Fruit fly (Drosophila melanogaster) whole organism, adult: ENCODE measurements around the gene CG44005.

Source experiments
- CG11617 ChIP-seq: fragments of 200-800 bp; sonication (Bioruptor generic); optimal IDR thresholded peaks from 2 replicates; lab custom pipeline; 2017; ENCODE audit warnings: mild to moderate bottlenecking, missing biosample characterization, missing genetic modification reagents, missing genetic modification characterization
- CG12768 ChIP-seq: fragments of 200-800 bp; sonication (Bioruptor generic); optimal IDR thresholded peaks from 2 replicates; lab custom pipeline; 2017; ENCODE audit warnings: missing biosample characterization, missing genetic modification characterization, mild to moderate bottlenecking, moderate library complexity, missing genetic modification reagents
- CG14711 ChIP-seq: fragments of 200-800 bp; sonication (Bioruptor generic); optimal IDR thresholded peaks from 2 replicates; lab custom pipeline; 2018; ENCODE audit warnings: missing biosample characterization, mild to moderate bottlenecking, missing genetic modification characterization, moderate library complexity
- CG1620 ChIP-seq: fragments of 200-800 bp; sonication (Bioruptor generic); optimal IDR thresholded peaks from 2 replicates; lab custom pipeline; 2016; ENCODE audit warnings: missing biosample characterization, missing genetic modification characterization
- CG33017 ChIP-seq: fragments of 200-800 bp; sonication (Bioruptor generic); optimal IDR thresholded peaks from 2 replicates; lab custom pipeline; 2018; ENCODE audit warnings: missing biosample characterization, mild to moderate bottlenecking, missing genetic modification characterization, moderate library complexity
- CG5204 ChIP-seq: fragments of 200-800 bp; sonication (Bioruptor generic); optimal IDR thresholded peaks from 2 replicates; lab custom pipeline; 2016; ENCODE audit warnings: missing biosample characterization, missing genetic modification characterization
- CG7045 ChIP-seq: fragments of 200-800 bp; sonication (Bioruptor generic); optimal IDR thresholded peaks from 2 replicates; lab custom pipeline; 2017; ENCODE audit warnings: missing biosample characterization, mild to moderate bottlenecking, missing genetic modification characterization
- CG7101 ChIP-seq: fragments of 200-800 bp; sonication (Bioruptor generic); optimal IDR thresholded peaks from 2 replicates; lab custom pipeline; 2018; ENCODE audit warnings: missing biosample characterization, mild to moderate bottlenecking, missing genetic modification characterization, moderate library complexity
- Clk ChIP-seq: fragments of 200-800 bp; sonication (Bioruptor generic); optimal IDR thresholded peaks from 2 replicates; lab custom pipeline; 2017; ENCODE audit warnings: missing biosample characterization, missing genetic modification characterization
- Crg-1 ChIP-seq: fragments of 200-800 bp; sonication (Bioruptor generic); optimal IDR thresholded peaks from 2 replicates; lab custom pipeline; 2016; ENCODE audit warnings: missing biosample characterization, missing genetic modification characterization
- Hr96 ChIP-seq: fragments of 200-800 bp; sonication (Bioruptor generic); optimal IDR thresholded peaks from 2 replicates; lab custom pipeline; 2016; ENCODE audit warnings: missing biosample characterization, missing genetic modification characterization
- Mnt ChIP-seq: fragments of 200-800 bp; sonication (Bioruptor generic); optimal IDR thresholded peaks from 2 replicates; lab custom pipeline; 2016; ENCODE audit warnings: missing biosample characterization, mild to moderate bottlenecking, missing genetic modification characterization
- bab1 ChIP-seq: fragments of 200-800 bp; sonication (Bioruptor generic); optimal IDR thresholded peaks from 3 replicates; lab custom pipeline; 2019; ENCODE audit warnings: missing biosample characterization, mild to moderate bottlenecking, missing genetic modification characterization, moderate library complexity
- cic ChIP-seq: fragments of 200-800 bp; sonication (Bioruptor generic); optimal IDR thresholded peaks from 2 replicates; lab custom pipeline; 2017; ENCODE audit warnings: missing biosample characterization, mild to moderate bottlenecking, missing genetic modification characterization, moderate library complexity
- cnc ChIP-seq, 2 experiments: fragments of >200 bp; optimal IDR thresholded peaks; 2 replicates each; lab custom pipeline; 2017
- kay ChIP-seq: fragments of 200-800 bp; sonication (Bioruptor generic); peaks from one replicate; lab custom pipeline; 2016; ENCODE audit warnings: missing biosample characterization, missing genetic modification characterization, borderline replicate concordance
- ovo ChIP-seq: fragments of 200-800 bp; sonication (Bioruptor generic); optimal IDR thresholded peaks from 2 replicates; lab custom pipeline; 2016; ENCODE audit warnings: missing biosample characterization, missing genetic modification characterization
- pad ChIP-seq: fragments of 200-800 bp; sonication (Bioruptor generic); optimal IDR thresholded peaks from 3 replicates; lab custom pipeline; 2017; ENCODE audit warnings: missing biosample characterization, missing genetic modification characterization, mild to moderate bottlenecking, moderate library complexity, missing genetic modification reagents
- tj ChIP-seq: fragments of 200-800 bp; sonication (Bioruptor generic); optimal IDR thresholded peaks from 3 replicates; lab custom pipeline; 2017; ENCODE audit warnings: missing biosample characterization, mild to moderate bottlenecking, missing genetic modification characterization, moderate library complexity
- toe ChIP-seq: fragments of 200-800 bp; sonication (Bioruptor generic); optimal IDR thresholded peaks from 2 replicates; lab custom pipeline; 2016; ENCODE audit warnings: missing biosample characterization, missing genetic modification characterization

CG44005 gene

dm6 chr3L:18073559-18074134, 1.7 kb upstream of the CG44005 start, which contains the start of gene CG44004:
Gene CG44004 (minus strand): TSS chr3L:18073863.
- peak; percentile 18 for TF ChIP-seq kay
- no peak for TF ChIP-seq Hr96 (GFP tag; lab: Kevin White, UChicago)
- TF ChIP-seq Mnt, result no peak
- TF ChIP-seq ovo (GFP tag; lab: Kevin White, UChicago), result no peak
- TF ChIP-seq CG1620 (GFP tag; lab: Kevin White, UChicago), result no peak

dm6 chr3L:18070050-18070449, 1.9 kb downstream of the CG44005 start, which contains the start of gene CG44006:
Gene CG44006 (minus strand): TSS chr3L:18070150.
- no peak for TF ChIP-seq ovo (GFP tag; lab: Kevin White, UChicago)
- TF ChIP-seq pad, result no peak
- TF ChIP-seq CG14711, result no peak
- TF ChIP-seq Hr96 (GFP tag; lab: Kevin White, UChicago), result no peak
- TF ChIP-seq CG1620 (GFP tag; lab: Kevin White, UChicago), result no peak
- no peak for TF ChIP-seq Mnt
- TF ChIP-seq CG11617 (GFP tag; lab: Kevin White, UChicago), result no peak
- no peak for TF ChIP-seq CG33017 (tag; lab: Kevin White, UChicago)

dm6 chr3L:18064632-18065482, 7.1 kb downstream of the CG44005 start, which contains the start of gene Eip75B:
Gene Eip75B (minus strand): TSS chr3L:18064696.
- TF ChIP-seq CG5204 (GFP tag; lab: Kevin White, UChicago), result peak; percentile 25
- no peak for TF ChIP-seq pad
- no peak for TF ChIP-seq CG33017 (tag; lab: Kevin White, UChicago)
- no peak for TF ChIP-seq bab1

dm6 chr3L:18062959-18063510, 8.9 kb downstream of the CG44005 start:
- peak; percentile 87 for TF ChIP-seq kay
- TF ChIP-seq CG14711, result peak; percentile 78
- peak; percentile 75 for TF ChIP-seq cic (GFP tag; lab: Kevin White, UChicago)
- TF ChIP-seq Mnt, result peak; percentile 47
- TF ChIP-seq CG1620 (GFP tag; lab: Kevin White, UChicago), result no peak
- TF ChIP-seq CG33017 (tag; lab: Kevin White, UChicago), result peak; percentile 91
- TF ChIP-seq CG11617 (GFP tag; lab: Kevin White, UChicago), result peak; percentile 85
- TF ChIP-seq CG7101 (tag; lab: Kevin White, UChicago), result peak; percentile 83
- peak; percentile 87 for TF ChIP-seq CG7045
- peak; percentile 70 for TF ChIP-seq tj
- peak; percentile 46 for TF ChIP-seq Crg-1 (GFP tag; lab: Kevin White, UChicago)
- peak; percentile 9 for TF ChIP-seq ovo (GFP tag; lab: Kevin White, UChicago)
- TF ChIP-seq CG5204 (GFP tag; lab: Kevin White, UChicago), result peak; percentile 75
- TF ChIP-seq pad, result peak; percentile 62
- peak in 1 of 2 experiments; percentile 23 for TF ChIP-seq cnc (optimal IDR thresholded peaks at IDR 0.05; lab: Kevin White, UChicago)
- TF ChIP-seq Clk (GFP tag; lab: Kevin White, UChicago), result peak; percentile 13
- peak; percentile 30 for TF ChIP-seq Hr96 (GFP tag; lab: Kevin White, UChicago)
- TF ChIP-seq toe (GFP tag; lab: Kevin White, UChicago), result peak; percentile 65
- peak; percentile 60 for TF ChIP-seq bab1
- peak; percentile 85 for TF ChIP-seq CG12768 (GFP tag; lab: Kevin White, UChicago)

DNA sequence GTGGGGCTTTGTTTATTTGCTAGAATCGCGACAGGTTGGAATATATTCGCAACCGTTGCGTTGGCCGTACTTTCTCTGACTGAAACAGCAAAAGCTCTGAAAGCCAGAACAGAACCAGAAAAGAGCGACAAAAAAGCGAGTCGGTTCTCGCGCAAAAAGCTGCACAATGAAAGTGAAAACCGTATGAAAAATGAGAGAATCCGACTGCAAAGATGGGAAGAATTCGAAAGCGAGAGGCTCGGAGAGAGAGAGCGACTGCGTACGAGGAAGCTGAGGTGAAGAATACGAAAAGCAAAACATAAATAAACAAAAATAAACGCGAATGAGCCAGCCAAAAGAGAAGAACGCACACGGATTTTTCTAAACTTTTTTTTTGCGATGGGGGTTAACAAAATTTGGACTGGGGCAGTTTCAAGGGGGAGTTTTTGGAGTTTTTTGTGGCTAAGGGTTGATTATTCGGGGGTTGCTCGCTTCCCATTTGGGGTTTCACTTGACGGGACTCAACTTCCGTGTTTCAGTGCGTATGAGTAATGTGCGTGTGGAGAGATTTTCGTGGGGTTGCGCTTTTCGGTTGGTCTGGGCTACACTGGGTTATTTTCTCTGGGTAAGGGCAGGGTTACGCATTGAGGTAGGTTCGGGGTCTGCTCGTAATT, 10.1 kb downstream of the CG44005 start:
- peak; percentile 60 for TF ChIP-seq CG33017 (tag; lab: Kevin White, UChicago)
- TF ChIP-seq toe (GFP tag; lab: Kevin White, UChicago), result no peak
- peak; percentile 22 for TF ChIP-seq CG7045
- no peak for TF ChIP-seq CG12768 (GFP tag; lab: Kevin White, UChicago)
- peak; percentile 7 for TF ChIP-seq CG14711
- TF ChIP-seq kay, result peak; percentile 18
- no peak for TF ChIP-seq CG7101 (tag; lab: Kevin White, UChicago)
- peak; percentile 38 for TF ChIP-seq cic (GFP tag; lab: Kevin White, UChicago)

DNA sequence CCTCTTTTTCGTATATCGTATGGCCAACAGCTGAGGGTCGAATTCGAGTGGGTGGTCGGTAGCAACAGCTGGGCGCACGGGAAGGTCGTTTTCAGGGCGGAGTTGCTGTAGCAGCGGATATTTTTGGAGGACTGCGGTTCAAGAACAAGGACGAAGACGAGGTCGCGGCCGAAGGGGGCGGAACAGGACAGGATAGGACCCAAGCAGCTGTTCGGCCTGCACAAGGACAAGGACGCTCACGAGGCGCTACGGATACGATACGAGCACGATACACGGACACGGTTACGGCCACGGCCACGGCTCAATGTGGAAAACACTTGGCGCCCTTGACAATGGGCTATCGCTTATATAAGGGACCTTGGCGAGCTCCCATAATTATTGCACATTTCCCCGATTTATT, 10.7 kb downstream of the CG44005 start:
- no peak for TF ChIP-seq CG5204 (GFP tag; lab: Kevin White, UChicago)
- TF ChIP-seq toe (GFP tag; lab: Kevin White, UChicago), result no peak
- TF ChIP-seq CG33017 (tag; lab: Kevin White, UChicago), result no peak
- TF ChIP-seq cnc (optimal IDR thresholded peaks at IDR 0.05; lab: Kevin White, UChicago), result no peak
- TF ChIP-seq ovo (GFP tag; lab: Kevin White, UChicago), result no peak
- no peak for TF ChIP-seq Clk (GFP tag; lab: Kevin White, UChicago)
- no peak for TF ChIP-seq CG1620 (GFP tag; lab: Kevin White, UChicago)
- TF ChIP-seq kay, result no peak
- no peak for TF ChIP-seq CG7045
- no peak for TF ChIP-seq CG7101 (tag; lab: Kevin White, UChicago)
- TF ChIP-seq Mnt, result no peak
